Comparison of ENCODE assay signal across 2 worm cellular contexts in genomic region chrX:9637137-9637536, ce11.
TF ChIP-seq lines count a peak whose summit lies in the region.

No protein-coding gene starts in this region.

TF ChIP-seq in whole organism, L1 larva, 84 proteins besides CTCF, POLR2A, EP300 and RAD21 (continued from another document):
- TF ChIP-seq pag-3 (tag; optimal IDR thresholded peaks at IDR 0.05; lab: Kevin White, UChicago; ENCODE audit: borderline replicate concordance, insufficient read depth) = no peak
- TF ChIP-seq lin-35 (GFP tag; optimal IDR thresholded peaks at IDR 0.05; lab: Kevin White, UChicago) = peak in 1 of 2 experiments; percentile 5
- no peak for TF ChIP-seq nhr-47 (tag; optimal IDR thresholded peaks at IDR 0.05; lab: Kevin White, UChicago)

TF ChIP-seq in whole organism, L3 larva, 47 proteins besides CTCF, POLR2A, EP300 and RAD21 (continued from another document):
- TF ChIP-seq elt-2 (tag; optimal IDR thresholded peaks at IDR 0.05; lab: Kevin White, UChicago) (no peak), nhr-11 (tag; optimal IDR thresholded peaks at IDR 0.05; lab: Kevin White, UChicago) (no peak), R02D3.7 (tag; optimal IDR thresholded peaks at IDR 0.05; lab: Kevin White, UChicago) (no peak), fos-1 (tag; optimal IDR thresholded peaks at IDR 0.05; lab: Kevin White, UChicago) (no peak), zag-1 (tag; optimal IDR thresholded peaks at IDR 0.05; lab: Kevin White, UChicago) (no peak)
